Fruit fly (Drosophila melanogaster): ENCODE measurements around the gene TAF1B.

The TAF1B gene

dm6 chr3R:10144103-10144998, at the start of gene TAF1B, which contains the start of gene Invadolysin (continued):
- TF ChIP-seq HHEX (GFP tag; optimal IDR thresholded peaks at IDR 0.05) (no peak), ara (GFP tag; IDR thresholded peaks at IDR 0.05) (peak; percentile 15; the same call in 1 of the 2 replicates), CG8944 (GFP tag; optimal IDR thresholded peaks at IDR 0.05) (no peak), pzg (GFP tag; optimal IDR thresholded peaks at IDR 0.05) (peak; percentile 98), CG11085 (GFP tag; IDR thresholded peaks at IDR 0.05) (0 out of 2 replicates have a peak, but pooled peaks have one; percentile 40), CG2712 (tag; optimal IDR thresholded peaks at IDR 0.05) (peak; percentile 69), kni (GFP tag; optimal IDR thresholded peaks at IDR 0.05) (peak; percentile 16), twi (tag; optimal IDR thresholded peaks at IDR 0.05) (no peak), CG18011 (GFP tag; optimal IDR thresholded peaks at IDR 0.05) (peak; percentile 3), Atf3 (GFP tag; optimal IDR thresholded peaks at IDR 0.05) (no peak), CG17829 (tag; optimal IDR thresholded peaks at IDR 0.05) (peak; percentile 72), grau (tag; optimal IDR thresholded peaks at IDR 0.05) (peak; percentile 93), CG9797 (GFP tag; optimal IDR thresholded peaks at IDR 0.05) (peak; percentile 96), CG14050 (GFP tag; IDR thresholded peaks at IDR 0.05) (no peak; the same call in 2 of the 3 replicates), CG7786 (GFP tag; optimal IDR thresholded peaks at IDR 0.05) (no peak), Drgx (GFP tag; IDR thresholded peaks at IDR 0.05) (peak; percentile 25; the same call in 1 of the 2 replicates), CG15601 (tag; optimal IDR thresholded peaks at IDR 0.05) (peak; percentile 49), CTCF (GFP tag; optimal IDR thresholded peaks at IDR 0.05) (peak; percentile 69), CG7963 (GFP tag; IDR thresholded peaks at IDR 0.05; ENCODE audit: partially characterized antibody) (peak; percentile 88), prd (optimal IDR thresholded peaks at IDR 0.05) (no peak), prd (GFP tag; IDR thresholded peaks at IDR 0.05) (peak; percentile 56; the same call in 2 of the 3 replicates), Spps (tag; optimal IDR thresholded peaks at IDR 0.05) (no peak), usp (GFP tag; optimal IDR thresholded peaks at IDR 0.05) (no peak), E2f2 (GFP tag; IDR thresholded peaks at IDR 0.05) (peak; percentile 96), tgo (GFP tag; IDR thresholded peaks at IDR 0.05) (peak; percentile 43; the same call in 2 of the 3 replicates), MTF-1 (GFP tag; optimal IDR thresholded peaks at IDR 0.05; ENCODE audit: borderline replicate concordance) (no peak), gt (GFP tag; IDR thresholded peaks at IDR 0.05) (no peak), gsb-n (tag; optimal IDR thresholded peaks at IDR 0.05) (peak; percentile 55), CG10959 (GFP tag; IDR thresholded peaks at IDR 0.05) (no peak), BtbVII (GFP tag; optimal IDR thresholded peaks at IDR 0.05) (peak; percentile 16), Sox100B (GFP tag; optimal IDR thresholded peaks at IDR 0.05) (peak; percentile 40), scrt (GFP tag; optimal IDR thresholded peaks at IDR 0.05) (peak; percentile 6), p53 (GFP tag; optimal IDR thresholded peaks at IDR 0.05) (no peak), NK7.1 (GFP tag; optimal IDR thresholded peaks at IDR 0.05) (no peak), CG6654 (GFP tag; optimal IDR thresholded peaks at IDR 0.05) (no peak), lab (GFP tag; optimal IDR thresholded peaks at IDR 0.05) (peak; percentile 47), ash1 (GFP tag; optimal IDR thresholded peaks at IDR 0.05) (no peak), danr (GFP tag; IDR thresholded peaks at IDR 0.05) (no peak), dm (GFP tag; optimal IDR thresholded peaks at IDR 0.05) (peak; percentile 15), Kr (GFP tag; optimal IDR thresholded peaks at IDR 0.05) (peak; percentile 48), Eip74EF (GFP tag; optimal IDR thresholded peaks at IDR 0.05) (no peak), Nf-YB (GFP tag; optimal IDR thresholded peaks at IDR 0.05) (peak; percentile 19), Abd-B (GFP tag; optimal IDR thresholded peaks at IDR 0.05) (no peak), CG16813 (GFP tag; IDR thresholded peaks at IDR 0.05; ENCODE audit: partially characterized antibody) (peak; percentile 91), H15 (GFP tag; IDR thresholded peaks at IDR 0.05) (peak; percentile 25; the same call in 1 of the 3 replicates), CG17568 (GFP tag; optimal IDR thresholded peaks at IDR 0.05) (no peak), caup (GFP tag; optimal IDR thresholded peaks at IDR 0.05; ENCODE audit: severe bottlenecking) (peak; percentile 38), odd (GFP tag; optimal IDR thresholded peaks at IDR 0.05) (no peak)
